Worm (Caenorhabditis elegans) whole organism, L4/young adult: ENCODE measurements around the gene bed-1.
"Not testable (repeated sequence)": the region's sequence is repeated elsewhere in the genome, so short reads cannot be mapped to it uniquely, and the experiment has no call there.

Experiments used
- W03F9.2 ChIP-seq: fragments of 150-350 bp; optimal IDR thresholded peaks from 2 replicates; lab custom pipeline; 2014; ENCODE audit warnings: missing biosample characterization, missing genetic modification characterization
- dao-5 ChIP-seq: sonication (generic microtip); optimal IDR thresholded peaks from 2 replicates; lab custom pipeline; 2016; ENCODE audit warnings: missing genotype, missing genetic modification characterization, moderate library complexity, missing compliant biosample characterization
- him-1 ChIP-seq: sonication (generic microtip); optimal IDR thresholded peaks from 2 replicates; lab custom pipeline; 2016; ENCODE audit warnings: missing genotype, missing genetic modification reagents, missing genetic modification characterization, missing compliant biosample characterization

Gene bed-1

DNA sequence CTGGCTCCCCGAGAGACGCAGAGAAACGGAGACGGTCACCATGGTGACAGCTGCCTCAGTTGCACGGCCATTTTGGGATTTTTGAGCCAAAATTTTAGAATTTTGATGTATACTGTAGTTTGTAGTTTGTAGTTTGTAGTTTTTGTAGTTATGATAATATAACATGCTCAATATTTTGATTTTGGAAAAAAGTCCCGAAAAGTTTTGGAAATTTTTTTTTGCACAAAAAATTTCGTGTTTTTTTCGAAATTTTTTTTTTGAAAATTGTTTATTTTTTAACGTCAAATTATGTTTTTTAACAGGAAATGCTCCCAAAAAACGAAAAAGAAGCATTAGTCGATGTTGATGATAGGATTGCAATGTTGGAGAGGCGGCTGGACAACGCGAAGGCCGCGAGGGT, 2.5 kb upstream of the bed-1 start, which contains the start of gene dyf-17:
Gene dyf-17, plus strand, starts transcription at position 301 of the 400 bp plus-strand sequence.
- no peak for TF ChIP-seq W03F9.2 (tag; lab: Kevin White, UChicago)
- no peak for TF ChIP-seq dao-5
- TF ChIP-seq him-1 (tag; lab: Kevin White, UChicago), result no peak

DNA sequence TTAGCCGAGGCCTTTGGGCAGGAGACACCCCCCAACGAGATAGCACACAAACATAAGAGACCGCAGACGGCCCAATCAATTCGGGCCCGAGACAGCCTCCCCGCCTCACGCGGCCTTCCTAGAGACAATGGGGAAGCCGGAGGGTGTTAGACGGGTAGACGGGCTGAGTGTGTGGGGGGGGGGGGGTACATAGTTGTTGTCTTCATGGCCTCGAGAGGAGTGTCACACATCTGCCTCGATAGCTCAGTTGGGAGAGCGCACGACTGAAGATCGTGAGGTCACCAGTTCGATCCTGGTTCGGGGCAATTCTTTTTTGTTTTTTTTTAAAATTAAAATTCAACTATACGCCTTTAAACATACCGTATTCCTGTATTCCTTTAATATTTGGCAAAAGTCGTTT, 1.1 kb upstream of the bed-1 start:
- TF ChIP-seq W03F9.2 (tag; lab: Kevin White, UChicago) (no peak), him-1 (tag; lab: Kevin White, UChicago) (peak; percentile 49), dao-5 (peak; percentile 50)

DNA sequence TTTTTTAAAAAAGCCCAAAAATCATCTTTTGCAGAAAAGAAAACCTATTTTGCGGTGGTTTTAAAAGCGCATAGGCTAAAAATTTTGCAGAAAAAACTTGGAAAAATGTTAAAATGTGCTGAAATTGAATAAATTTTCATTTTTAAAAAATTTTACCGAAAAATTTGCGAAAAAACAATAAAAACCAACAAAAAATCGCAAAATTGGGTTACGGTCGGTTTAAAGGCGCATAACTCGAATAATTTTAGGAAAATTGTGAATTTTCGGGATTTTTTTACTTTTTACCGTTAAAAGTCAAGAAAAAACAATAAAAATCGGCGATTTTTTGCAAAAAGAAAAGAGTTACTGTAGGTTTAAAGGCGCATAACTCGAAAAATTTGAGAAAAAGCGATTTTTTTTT, 531 bp upstream of the bed-1 start:
- TF ChIP-seq him-1 (tag; lab: Kevin White, UChicago) (no peak), dao-5 (no peak), W03F9.2 (tag; lab: Kevin White, UChicago) (no peak)

DNA sequence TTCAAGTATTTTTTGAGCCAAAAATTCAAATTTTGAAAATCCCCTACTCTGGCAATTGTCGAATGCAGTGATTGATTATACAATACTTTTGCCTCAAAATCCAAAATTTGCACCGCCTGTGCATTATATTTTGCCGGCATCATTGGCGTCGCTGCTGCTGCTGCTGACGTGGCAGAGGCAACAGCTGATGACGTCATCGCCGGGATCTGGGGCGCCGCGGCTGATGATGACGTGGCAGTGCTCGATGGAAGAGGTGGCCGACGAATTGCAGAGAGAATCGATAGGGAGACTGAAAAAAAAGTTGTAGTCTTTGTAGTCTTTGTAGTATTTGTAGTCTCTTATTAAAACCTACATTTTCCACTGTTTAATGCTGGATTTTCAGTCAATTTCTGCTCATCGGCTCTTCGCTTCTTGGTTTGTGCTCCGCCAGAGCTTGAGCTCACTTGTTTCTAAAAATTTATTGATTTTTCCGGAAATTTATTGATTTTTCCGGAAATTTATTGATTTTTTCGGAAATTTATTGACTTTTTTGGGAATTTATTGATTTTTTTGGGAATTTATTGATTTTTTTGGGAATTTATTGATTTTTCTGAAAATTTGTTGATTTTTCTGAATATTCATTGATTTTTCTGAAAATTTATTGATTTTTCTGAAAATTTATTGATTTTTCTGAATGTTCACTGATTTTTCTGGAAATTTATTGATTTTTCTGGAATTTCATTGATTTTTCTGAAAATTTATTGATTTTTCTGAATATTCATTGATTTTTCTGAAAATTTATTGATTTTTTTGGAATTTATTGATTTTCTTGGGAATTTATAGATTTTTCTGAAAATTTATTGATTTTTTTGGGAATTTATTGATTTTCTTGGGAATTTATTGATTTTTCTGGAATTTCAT, 3.7 kb downstream of the bed-1 start:
- TF ChIP-seq W03F9.2 (tag; lab: Kevin White, UChicago) (no peak), dao-5 (no peak), him-1 (tag; lab: Kevin White, UChicago) (no peak)

DNA sequence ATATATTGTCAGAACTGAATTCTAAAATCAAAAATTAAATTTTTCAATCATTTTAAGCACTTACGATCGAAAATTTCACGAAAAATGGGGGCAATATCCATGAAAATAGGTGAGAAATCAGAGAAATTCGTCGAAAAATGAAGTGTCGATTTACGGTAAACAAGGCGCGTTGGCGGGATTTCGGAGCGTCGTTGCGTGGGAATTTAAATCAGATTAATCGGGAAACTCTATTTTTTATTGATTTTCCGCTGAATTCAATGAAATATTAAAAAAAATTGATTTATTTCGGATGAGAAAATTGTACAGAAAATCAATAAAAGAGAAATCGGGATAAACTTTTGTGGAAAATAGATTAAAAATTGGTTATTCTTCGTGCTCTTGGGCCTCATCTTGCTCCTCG, 5.5 kb downstream of the bed-1 start, which contains the start of gene Y39B6A.13:
Gene Y39B6A.13, minus strand, starts transcription at position 166 of the 400 bp plus-strand sequence.
- TF ChIP-seq dao-5 (no peak), W03F9.2 (tag; lab: Kevin White, UChicago) (no peak), him-1 (tag; lab: Kevin White, UChicago) (no peak)

DNA sequence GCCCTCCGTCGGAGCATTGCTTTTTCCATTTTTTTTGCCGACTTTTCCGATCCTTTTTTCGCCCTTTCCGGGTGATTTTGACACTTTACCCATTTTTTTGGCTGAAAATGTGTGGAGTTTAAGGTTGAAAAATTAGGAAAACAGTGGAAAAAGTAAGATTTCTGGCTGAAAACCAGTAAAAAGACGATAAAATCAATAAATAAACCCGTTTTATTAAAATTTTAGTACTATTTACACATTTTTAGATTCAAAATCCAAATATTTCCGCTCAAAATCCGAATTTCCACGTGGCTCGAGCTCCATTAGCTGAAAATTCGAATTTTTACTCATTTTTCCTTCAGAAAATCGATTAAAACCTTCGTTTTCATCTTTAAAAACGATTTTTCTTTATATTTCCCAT, 6.4 kb downstream of the bed-1 start, which contains the start of gene pro-3:
Gene pro-3, minus strand, starts transcription at position 101 of the 400 bp plus-strand sequence.
- TF ChIP-seq dao-5, result no peak

DNA sequence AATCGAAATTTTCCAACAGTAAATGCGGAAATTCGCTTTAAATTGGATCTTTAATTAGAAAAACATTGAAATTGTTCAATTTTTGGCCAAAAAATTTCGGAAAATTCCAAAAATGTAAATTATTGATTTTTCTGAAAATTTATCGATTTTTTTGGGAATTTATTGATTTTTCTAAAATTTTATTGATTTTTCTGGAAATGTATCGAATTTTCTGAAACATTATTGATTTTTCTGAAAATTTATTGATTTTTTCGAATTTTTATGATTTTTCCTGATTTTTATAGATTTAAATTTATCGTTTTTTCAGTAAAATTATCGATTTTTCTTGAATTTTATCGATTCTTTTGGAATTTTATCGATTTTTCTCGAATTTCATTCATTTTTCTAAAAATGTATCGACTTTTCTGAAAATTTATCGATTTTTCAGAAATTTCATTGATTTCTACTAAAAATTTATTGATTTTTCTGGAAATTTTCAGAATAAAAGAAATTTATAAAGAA, 7.8 kb downstream of the bed-1 start:
- no peak for TF ChIP-seq W03F9.2 (tag; lab: Kevin White, UChicago)
- TF ChIP-seq him-1 (tag; lab: Kevin White, UChicago), result no peak
- no peak for TF ChIP-seq dao-5

DNA sequence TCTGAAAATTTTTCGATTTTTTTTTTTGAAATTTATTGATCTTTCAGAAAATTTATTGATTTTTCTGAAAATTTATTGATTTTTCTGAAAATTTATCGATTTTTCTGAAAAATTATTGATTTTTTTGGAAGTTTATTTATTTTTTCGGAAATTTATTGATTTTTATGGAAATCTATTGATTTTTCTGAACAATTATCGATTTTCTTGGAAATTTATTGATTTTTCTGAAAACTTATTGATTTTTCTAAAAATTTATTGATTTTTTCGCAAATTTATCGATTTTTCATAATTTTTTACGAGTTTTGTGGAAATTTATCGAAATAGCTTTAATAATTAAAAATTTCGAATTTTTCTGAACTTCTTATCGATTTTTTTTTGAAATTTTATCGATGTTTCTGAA, 17.7 kb downstream of the bed-1 start:
- TF ChIP-seq dao-5 (no peak), him-1 (tag; lab: Kevin White, UChicago) (no peak), W03F9.2 (tag; lab: Kevin White, UChicago) (no peak)

DNA sequence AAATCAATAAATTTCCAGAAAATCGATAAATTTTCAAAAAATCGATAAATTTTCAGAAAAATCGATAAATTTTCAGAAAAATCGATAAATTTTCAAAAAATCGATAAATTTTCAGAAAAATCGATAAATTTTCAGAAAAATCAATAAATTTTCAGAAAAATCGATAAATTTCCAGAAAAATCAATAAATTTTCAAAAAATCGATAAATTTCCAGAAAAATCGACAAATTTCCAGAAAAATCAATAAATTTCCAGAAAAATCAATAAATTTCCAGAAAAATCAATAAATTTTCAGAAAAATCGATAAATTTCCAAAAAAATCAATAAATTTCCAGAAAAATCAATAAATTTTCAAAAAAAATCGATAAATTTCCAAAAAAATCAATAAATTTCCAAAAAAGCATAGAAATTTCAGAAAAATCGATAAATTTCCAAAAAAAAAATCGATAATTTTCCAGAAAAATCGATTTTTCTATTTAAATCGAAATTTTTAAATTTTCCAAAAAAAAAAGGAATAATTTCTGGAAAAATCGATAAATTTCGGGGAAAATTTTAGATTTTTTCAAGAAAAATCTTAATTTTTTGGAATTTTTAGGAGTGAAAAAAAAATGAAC, 23.0 kb downstream of the bed-1 start, which contains the start of gene zhp-4:
Gene zhp-4, minus strand, starts transcription at position 198 of the 613 bp plus-strand sequence.
- TF ChIP-seq him-1 (tag; lab: Kevin White, UChicago); W03F9.2 (tag; lab: Kevin White, UChicago); dao-5: not testable (repeated sequence)

DNA sequence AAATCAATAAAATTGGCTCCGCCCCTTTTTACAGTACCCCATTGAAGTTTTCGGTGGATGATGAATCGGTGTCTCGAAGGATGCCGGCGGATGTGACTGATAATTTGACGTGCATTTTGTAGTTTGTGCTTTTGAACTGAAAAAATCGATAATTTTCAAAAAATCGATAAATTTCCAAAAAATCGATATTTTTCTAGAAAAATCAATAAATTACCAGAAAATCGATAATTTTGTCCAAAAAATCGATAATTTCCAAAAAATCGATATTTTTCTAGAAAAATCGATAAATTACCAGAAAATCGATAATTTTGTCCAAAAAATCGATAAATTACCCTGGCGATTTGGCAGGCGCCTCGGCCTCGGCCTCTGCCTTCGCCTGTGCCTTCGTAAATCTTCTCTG, 25.2 kb downstream of the bed-1 start:
- no peak for TF ChIP-seq W03F9.2 (tag; lab: Kevin White, UChicago)
- TF ChIP-seq him-1 (tag; lab: Kevin White, UChicago), result no peak
- TF ChIP-seq dao-5, result no peak

DNA sequence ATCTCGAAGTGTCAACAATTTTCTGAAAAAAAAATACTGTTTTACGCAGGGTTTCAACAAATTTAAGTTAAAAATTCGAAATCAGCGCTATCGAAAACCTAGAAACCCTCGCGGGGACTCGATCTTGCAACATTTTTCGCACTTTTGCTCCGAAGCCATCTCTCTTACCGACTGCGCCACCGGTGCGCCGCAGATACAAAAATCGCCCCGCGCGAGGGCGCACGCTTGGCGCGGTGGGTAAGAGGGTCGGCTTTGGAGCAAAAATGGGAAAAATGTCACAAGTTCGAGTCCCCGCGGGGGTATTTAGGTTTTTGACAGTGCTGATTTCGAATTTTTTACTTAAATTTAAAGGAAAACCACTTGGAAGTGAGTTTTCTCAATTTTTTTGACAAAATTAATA, 33.8 kb downstream of the bed-1 start:
- TF ChIP-seq W03F9.2 (tag; lab: Kevin White, UChicago) (no peak), dao-5 (no peak), him-1 (tag; lab: Kevin White, UChicago) (no peak)

DNA sequence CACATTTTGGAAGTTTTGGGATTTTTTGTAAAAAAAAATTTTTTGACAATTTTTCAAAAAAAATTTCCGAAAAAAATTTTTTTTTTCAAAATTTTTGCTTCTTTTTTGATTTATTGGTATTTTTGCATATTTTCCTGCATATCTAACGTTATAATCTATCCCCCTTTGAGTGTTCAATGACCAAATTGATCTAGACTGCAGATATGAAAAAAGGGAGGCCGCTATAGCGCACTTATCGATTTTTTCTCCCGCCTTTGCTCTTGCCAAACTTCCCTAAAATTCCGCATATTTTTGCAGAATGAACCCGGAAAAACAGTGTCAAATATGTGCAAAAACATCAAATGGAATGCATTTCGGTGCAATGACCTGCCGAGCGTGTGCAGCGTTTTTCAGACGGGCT, 37.3 kb downstream of the bed-1 start, which contains the start of gene nhr-145:
Gene nhr-145, plus strand, starts transcription at position 298 of the 400 bp plus-strand sequence.
- TF ChIP-seq him-1 (tag; lab: Kevin White, UChicago) (no peak), dao-5 (no peak), W03F9.2 (tag; lab: Kevin White, UChicago) (no peak)

DNA sequence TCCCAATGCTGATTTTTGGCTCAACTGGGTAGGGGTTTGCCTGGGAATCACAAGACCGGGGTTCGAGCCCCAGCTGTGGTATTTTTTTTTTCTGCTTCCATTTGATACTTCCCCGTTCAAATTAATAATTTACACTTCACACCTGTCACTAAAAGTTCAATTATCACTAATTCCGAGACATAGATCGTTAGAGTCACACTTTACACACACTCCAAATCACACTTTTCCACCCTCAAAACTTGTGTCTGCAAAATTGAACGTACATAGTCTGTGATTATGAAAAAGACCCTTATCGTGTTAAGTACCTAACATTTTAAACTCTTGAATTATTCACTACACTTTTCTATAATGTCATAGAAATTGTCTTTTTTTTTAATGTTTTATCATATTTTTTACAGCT, 40.9 kb downstream of the bed-1 start:
- TF ChIP-seq him-1 (tag; lab: Kevin White, UChicago) (no peak), W03F9.2 (tag; lab: Kevin White, UChicago) (no peak), dao-5 (no peak)

DNA sequence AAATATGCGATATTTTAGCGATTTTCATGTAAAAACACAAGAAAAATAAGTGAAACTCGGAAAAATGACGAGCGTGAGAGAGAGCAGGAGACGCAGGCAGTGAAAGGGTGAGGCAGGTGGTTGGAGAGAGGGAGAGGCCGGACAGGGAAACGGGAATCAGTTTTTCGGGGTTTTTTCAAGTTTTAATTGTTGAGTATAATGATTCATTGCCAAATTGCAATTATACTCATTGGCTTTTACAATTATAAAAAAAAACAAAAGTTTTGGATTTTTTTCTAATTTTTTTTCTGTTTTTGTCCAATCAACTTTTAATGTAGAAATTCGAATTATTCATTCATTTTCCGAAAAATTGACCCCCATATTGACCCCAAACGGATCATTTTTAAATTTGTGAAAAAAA, 42.2 kb downstream of the bed-1 start, which contains the start of gene nhr-95:
Gene nhr-95, minus strand, starts transcription at position 101 of the 400 bp plus-strand sequence.
- TF ChIP-seq him-1 (tag; lab: Kevin White, UChicago) (no peak), W03F9.2 (tag; lab: Kevin White, UChicago) (no peak), dao-5 (no peak)
